Worm (Caenorhabditis elegans): ENCODE data around the gene rabn-5.

DNA sequence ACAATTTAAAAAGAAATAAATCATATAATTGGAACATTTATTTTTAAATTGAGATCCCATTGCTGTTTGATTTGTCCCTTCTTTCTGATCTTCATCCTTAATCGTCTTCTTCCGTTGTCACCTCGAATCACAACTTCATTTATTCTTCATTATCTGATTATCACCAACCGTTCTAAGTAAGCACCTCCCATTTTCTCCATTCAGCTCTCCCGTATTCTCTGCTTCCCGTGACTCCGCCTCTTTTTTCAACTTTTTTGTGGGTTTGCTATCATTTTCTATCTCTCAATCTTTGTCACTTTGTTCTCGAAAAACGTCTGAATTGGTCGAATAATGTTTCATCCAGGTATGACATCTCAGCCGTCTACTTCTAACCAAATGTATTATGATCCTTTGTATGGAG lies 48.4 kb upstream of the rabn-5 start, which contains the start of gene sma-4:
- no peak for TF ChIP-seq elt-1 (tag; optimal IDR thresholded peaks at IDR 0.05)
- TF ChIP-seq ama-1 (optimal IDR thresholded peaks at IDR 0.05) = no peak
- no peak for TF ChIP-seq zag-1 (tag; optimal IDR thresholded peaks at IDR 0.05)
- TF ChIP-seq ZK546.5 (tag; optimal IDR thresholded peaks at IDR 0.05) = no peak
- TF ChIP-seq egl-27 (tag; optimal IDR thresholded peaks at IDR 0.05) = no peak
- no peak for TF ChIP-seq unc-39 (tag; optimal IDR thresholded peaks at IDR 0.05)
- no peak for TF ChIP-seq nhr-77 (tag; optimal IDR thresholded peaks at IDR 0.05)
- TF ChIP-seq C34F6.9 (tag; optimal IDR thresholded peaks at IDR 0.05) = no peak
- TF ChIP-seq unc-62 (GFP tag; optimal IDR thresholded peaks at IDR 0.05) = no peak
- no peak for TF ChIP-seq elt-3 (tag; optimal IDR thresholded peaks at IDR 0.05)
- no peak for TF ChIP-seq snpc-4 (tag; optimal IDR thresholded peaks at IDR 0.05)
- TF ChIP-seq nhr-11 (tag; optimal IDR thresholded peaks at IDR 0.05) = no peak
- no peak for TF ChIP-seq alr-1 (tag; optimal IDR thresholded peaks at IDR 0.05)
- TF ChIP-seq aly-2 (tag; optimal IDR thresholded peaks at IDR 0.05) = no peak

All from whole organism, L2 larva.